Worm (Caenorhabditis elegans) whole organism, late embryonic: ENCODE measurements around the gene phat-7.

ENCODE experiments used
- C08G9.2 ChIP-seq: sonication (generic microtip); optimal IDR thresholded peaks from 2 replicates; lab custom pipeline; 2016; ENCODE audit warnings: mild to moderate bottlenecking, missing genetic modification characterization, moderate library complexity, missing compliant biosample characterization
- Y22D7AL.16 ChIP-seq: sonication (generic microtip); optimal IDR thresholded peaks from 2 replicates; lab custom pipeline; 2016; ENCODE audit warnings: missing genetic modification characterization, missing compliant biosample characterization
- ahr-1 ChIP-seq: sonication (generic microtip); optimal IDR thresholded peaks from 2 replicates; lab custom pipeline; 2016; ENCODE audit warnings: missing genetic modification characterization, missing compliant biosample characterization
- ama-1 ChIP-seq: fragments of 150-350 bp; optimal IDR thresholded peaks from 2 replicates; lab custom pipeline; 2014
- ceh-14 ChIP-seq: sonication (generic microtip); optimal IDR thresholded peaks from 2 replicates; lab custom pipeline; 2016; ENCODE audit warnings: missing genotype, missing genetic modification characterization, missing compliant biosample characterization
- ceh-18 ChIP-seq: sonication (generic microtip); optimal IDR thresholded peaks from 2 replicates; lab custom pipeline; 2016; ENCODE audit warnings: missing genetic modification characterization, missing compliant biosample characterization
- ceh-19 ChIP-seq: fragments of 200-800 bp; sonication (Bioruptor generic); optimal IDR thresholded peaks from 2 replicates; lab custom pipeline; 2018; ENCODE audit warnings: mild to moderate bottlenecking, missing genetic modification characterization, missing compliant biosample characterization
- ceh-22 ChIP-seq: sonication (generic microtip); optimal IDR thresholded peaks from 2 replicates; lab custom pipeline; 2017; ENCODE audit warnings: missing biosample characterization, missing genetic modification characterization
- ceh-24 ChIP-seq: sonication (generic microtip); optimal IDR thresholded peaks from 2 replicates; lab custom pipeline; 2016; ENCODE audit warnings: mild to moderate bottlenecking, missing genetic modification characterization, missing compliant biosample characterization
- ceh-30 ChIP-seq: fragments of 150-350 bp; optimal IDR thresholded peaks from 2 replicates; lab custom pipeline; 2014; ENCODE audit warnings: missing biosample characterization, missing genetic modification characterization
- ceh-31 ChIP-seq: sonication (generic microtip); optimal IDR thresholded peaks from 2 replicates; lab custom pipeline; 2016; ENCODE audit warnings: missing genetic modification characterization, missing compliant biosample characterization
- ceh-45 ChIP-seq: fragments of 200-800 bp; sonication (Bioruptor generic); IDR thresholded peaks from 2 replicates; pipeline ENCODE4 v1.3.6; 2022; ENCODE audit warnings: missing genetic modification reagents, missing genetic modification characterization, missing compliant biosample characterization
- ceh-48 ChIP-seq: sonication (generic microtip); optimal IDR thresholded peaks from 2 replicates; lab custom pipeline; 2016; ENCODE audit warnings: missing genetic modification characterization, inconsistent platforms, missing compliant biosample characterization
- ceh-6 ChIP-seq: fragments of 200-800 bp; sonication (Bioruptor generic); optimal IDR thresholded peaks from 2 replicates; lab custom pipeline; 2018; ENCODE audit warnings: mild to moderate bottlenecking, missing genetic modification characterization, missing compliant biosample characterization
- ceh-9 ChIP-seq: sonication (generic microtip); optimal IDR thresholded peaks from 2 replicates; lab custom pipeline; 2016; ENCODE audit warnings: mild to moderate bottlenecking, missing genetic modification characterization, inconsistent platforms, missing compliant biosample characterization
- elt-4 ChIP-seq: sonication (generic microtip); optimal IDR thresholded peaks from 2 replicates; lab custom pipeline; 2016; ENCODE audit warnings: missing genetic modification characterization, missing compliant biosample characterization
- ets-4 ChIP-seq: sonication (generic microtip); optimal IDR thresholded peaks from 2 replicates; lab custom pipeline; 2016; ENCODE audit warnings: missing genetic modification characterization, missing compliant biosample characterization
- fax-1 ChIP-seq: sonication (generic microtip); optimal IDR thresholded peaks from 2 replicates; lab custom pipeline; 2016; ENCODE audit warnings: missing genotype, missing genetic modification characterization, missing compliant biosample characterization
- fkh-6 ChIP-seq: sonication (generic microtip); optimal IDR thresholded peaks from 2 replicates; lab custom pipeline; 2016; ENCODE audit warnings: missing genetic modification characterization, missing compliant biosample characterization
- gmeb-2 ChIP-seq: sonication (generic microtip); optimal IDR thresholded peaks from 2 replicates; lab custom pipeline; 2016; ENCODE audit warnings: missing genetic modification characterization, inconsistent platforms, missing compliant biosample characterization
- hlh-30 ChIP-seq: sonication (generic microtip); optimal IDR thresholded peaks from 2 replicates; lab custom pipeline; 2017; ENCODE audit warnings: antibody characterized with exemption, missing genetic modification characterization, missing compliant biosample characterization; ENCODE audit not compliant: insufficient read depth
- lin-11 ChIP-seq: fragments of 200-800 bp; sonication (Bioruptor generic); optimal IDR thresholded peaks from 2 replicates; lab custom pipeline; 2018; ENCODE audit warnings: mild to moderate bottlenecking, missing genetic modification characterization, missing compliant biosample characterization
- mec-3 ChIP-seq: sonication (generic microtip); optimal IDR thresholded peaks from 2 replicates; lab custom pipeline; 2016; ENCODE audit warnings: borderline replicate concordance, missing genetic modification characterization, missing compliant biosample characterization
- nfya-1 ChIP-seq: sonication (generic microtip); optimal IDR thresholded peaks from 2 replicates; lab custom pipeline; 2017; ENCODE audit warnings: missing genetic modification characterization, mild to moderate bottlenecking, missing compliant biosample characterization, antibody characterized with exemption, moderate library complexity
- npax-4 ChIP-seq: sonication (generic microtip); optimal IDR thresholded peaks from 2 replicates; lab custom pipeline; 2016; ENCODE audit warnings: missing genetic modification characterization, missing compliant biosample characterization
- odd-2 ChIP-seq: sonication (generic microtip); optimal IDR thresholded peaks from 2 replicates; lab custom pipeline; 2017; ENCODE audit warnings: antibody characterized with exemption, mild to moderate bottlenecking, missing genetic modification characterization, missing compliant biosample characterization
- pag-3 ChIP-seq: sonication (generic microtip); optimal IDR thresholded peaks from 2 replicates; lab custom pipeline; 2016; ENCODE audit warnings: missing compliant biosample characterization, missing genetic modification characterization, borderline replicate concordance
- pat-9 ChIP-seq: fragments of 200-800 bp; sonication (Bioruptor generic); optimal IDR thresholded peaks from 2 replicates; lab custom pipeline; 2018; ENCODE audit warnings: mild to moderate bottlenecking, missing genetic modification characterization, moderate library complexity, missing compliant biosample characterization
- pqm-1 ChIP-seq: sonication (generic microtip); optimal IDR thresholded peaks from 2 replicates; lab custom pipeline; 2016; ENCODE audit warnings: missing genetic modification characterization, missing compliant biosample characterization
- rnt-1 ChIP-seq: sonication (generic microtip); optimal IDR thresholded peaks from 2 replicates; lab custom pipeline; 2016; ENCODE audit warnings: missing genetic modification characterization, missing compliant biosample characterization
- sdc-2 ChIP-seq: sonication (generic microtip); optimal IDR thresholded peaks from 2 replicates; lab custom pipeline; 2016; ENCODE audit warnings: missing genotype, missing genetic modification characterization, missing compliant biosample characterization
- unc-3 ChIP-seq, 2 experiments: fragments of 200-800 bp in 1 of 2; sonication (Bioruptor generic) in 1 of 2; sonication (generic microtip) in 1 of 2; conservative IDR thresholded peaks in 1 of 2; optimal IDR thresholded peaks in 1 of 2; 2 replicates each; pipeline versions ENCODE4 v1.3.6 to Lab custom; 2016 to 2022; ENCODE audit warnings: missing compliant biosample characterization in 2 of 2, missing genetic modification characterization in 2 of 2, missing genetic modification reagents in 1 of 2
- unc-55 ChIP-seq: sonication (generic microtip); optimal IDR thresholded peaks from 2 replicates; lab custom pipeline; 2017; ENCODE audit warnings: missing biosample characterization, missing genetic modification reagents, missing genetic modification characterization
- unc-86 ChIP-seq: sonication (generic microtip); optimal IDR thresholded peaks from 2 replicates; lab custom pipeline; 2016; ENCODE audit warnings: missing genetic modification characterization, missing compliant biosample characterization
- zip-5 ChIP-seq: sonication (generic microtip); optimal IDR thresholded peaks from 2 replicates; lab custom pipeline; 2016; ENCODE audit warnings: missing genetic modification characterization, missing compliant biosample characterization

phat-7 gene

ce11 chrV:4016780-4017179 lies 29.4 kb upstream of the phat-7 start, which contains the start of gene srw-89:
srw-89 (plus strand) TSS chrV:4017080.
- TF ChIP-seq unc-86 (tag; lab: Kevin White, UChicago) = no peak
- TF ChIP-seq ceh-22 (tag; lab: Kevin White, UChicago) = no peak
- no peak for TF ChIP-seq ceh-18 (tag; lab: Kevin White, UChicago)
- TF ChIP-seq pat-9 (tag; lab: Kevin White, UChicago) = no peak
- TF ChIP-seq ama-1 (lab: Kevin White, UChicago) = no peak
- no peak for TF ChIP-seq elt-4 (tag; lab: Kevin White, UChicago)
- TF ChIP-seq ceh-9 = no peak
- no peak for TF ChIP-seq hlh-30 (tag; lab: Kevin White, UChicago)
- no peak for TF ChIP-seq odd-2
- TF ChIP-seq ceh-30 (tag; lab: Kevin White, UChicago) = no peak
- no peak for TF ChIP-seq gmeb-2 (tag; lab: Kevin White, UChicago)
- no peak for TF ChIP-seq pqm-1 (tag; lab: Kevin White, UChicago)

- TF ChIP-seq C08G9.2 (tag; lab: Kevin White, UChicago) = no peak
- no peak for TF ChIP-seq ceh-14
- TF ChIP-seq ceh-6 (GFP tag; lab: Kevin White, UChicago) = no peak
- TF ChIP-seq ets-4 = no peak
- no peak for TF ChIP-seq ceh-45 (GFP tag; lab: Robert Waterston, UW)
- TF ChIP-seq zip-5 (tag; lab: Kevin White, UChicago) = no peak
- TF ChIP-seq rnt-1 = no peak
- TF ChIP-seq fax-1 (tag; lab: Kevin White, UChicago) = no peak
- TF ChIP-seq ceh-30 (tag; lab: Kevin White, UChicago) = no peak
- no peak for TF ChIP-seq pag-3
- no peak for TF ChIP-seq ceh-19 (GFP tag; lab: Kevin White, UChicago)
- TF ChIP-seq npax-4 = no peak
Measured at ce11 chrV:4018591-4018990, 27.6 kb upstream of the phat-7 start.

ce11 chrV:4019188-4019587 lies 27.0 kb upstream of the phat-7 start, which contains the start of gene K09D9.3:
K09D9.3 (plus strand) TSS chrV:4019488.
- TF ChIP-seq ahr-1 (tag; lab: Kevin White, UChicago) = no peak
- TF ChIP-seq C08G9.2 (tag; lab: Kevin White, UChicago) = no peak

- TF ChIP-seq mec-3 (tag; lab: Kevin White, UChicago) = no peak
- TF ChIP-seq gmeb-2 (tag; lab: Kevin White, UChicago) = no peak
- no peak for TF ChIP-seq lin-11 (tag; lab: Kevin White, UChicago)
- TF ChIP-seq ceh-30 (tag; lab: Kevin White, UChicago) = no peak
- no peak for TF ChIP-seq elt-4 (tag; lab: Kevin White, UChicago)
- no peak for TF ChIP-seq ceh-24 (tag; lab: Kevin White, UChicago)
- TF ChIP-seq unc-55 (GFP tag; lab: Kevin White, UChicago) = no peak
- TF ChIP-seq ceh-18 (tag; lab: Kevin White, UChicago) = no peak
- TF ChIP-seq sdc-2 (tag; lab: Kevin White, UChicago) = no peak
- TF ChIP-seq ceh-9 = no peak
- TF ChIP-seq ceh-31 (tag; lab: Kevin White, UChicago) = no peak
- TF ChIP-seq ceh-45 (GFP tag; lab: Robert Waterston, UW) = no peak
- no peak for TF ChIP-seq nfya-1 (tag; lab: Kevin White, UChicago)
- no peak for TF ChIP-seq ceh-14
- TF ChIP-seq pag-3 = no peak
- no peak for TF ChIP-seq unc-3 (GFP tag; conservative IDR thresholded peaks at IDR 0.05; lab: Robert Waterston, UW)
- no peak for TF ChIP-seq unc-3 (tag; optimal IDR thresholded peaks at IDR 0.05; lab: Kevin White, UChicago)
- TF ChIP-seq Y22D7AL.16 (tag; lab: Kevin White, UChicago) = no peak
- no peak for TF ChIP-seq fkh-6 (tag; lab: Kevin White, UChicago)
- no peak for TF ChIP-seq rnt-1
- no peak for TF ChIP-seq ceh-48 (tag; lab: Kevin White, UChicago)
Measured at ce11 chrV:4021776-4022175, 24.4 kb upstream of the phat-7 start, which contains the start of gene K09D9.14. K09D9.14 (minus strand) TSS chrV:4021876.
